Fruit fly (Drosophila melanogaster) whole organism, prepupa: ENCODE measurements around the gene CheB38b.

Experiments
- CG16779 ChIP-seq: fragments of 200-800 bp; sonication (Bioruptor generic); optimal IDR thresholded peaks from 3 replicates; lab custom pipeline; 2017; ENCODE audit warnings: missing biosample characterization, mild to moderate bottlenecking, missing genetic modification characterization
- CG34406 ChIP-seq: fragments of 200-800 bp; sonication (Bioruptor generic); optimal IDR thresholded peaks from 3 replicates; lab custom pipeline; 2016; ENCODE audit warnings: missing biosample characterization, missing genetic modification characterization
- CG6276 ChIP-seq: fragments of 200-800 bp; sonication (Bioruptor generic); optimal IDR thresholded peaks from 2 replicates; lab custom pipeline; 2017; ENCODE audit warnings: missing biosample characterization, mild to moderate bottlenecking, missing genetic modification characterization
- CG6792 ChIP-seq: fragments of 200-800 bp; sonication (Bioruptor generic); optimal IDR thresholded peaks from 3 replicates; lab custom pipeline; 2016; ENCODE audit warnings: missing biosample characterization, missing genetic modification characterization
- CG9139 ChIP-seq: fragments of 200-800 bp; sonication (Bioruptor generic); optimal IDR thresholded peaks from 3 replicates; lab custom pipeline; 2017; ENCODE audit warnings: missing biosample characterization, mild to moderate bottlenecking, missing genetic modification characterization
- Eip75B ChIP-seq: fragments of 200-800 bp; sonication (Bioruptor generic); optimal IDR thresholded peaks from 3 replicates; lab custom pipeline; 2016; ENCODE audit warnings: missing biosample characterization, missing genetic modification characterization
- Smox ChIP-seq: fragments of 200-800 bp; sonication (Bioruptor generic); optimal IDR thresholded peaks from 3 replicates; lab custom pipeline; 2016; ENCODE audit warnings: missing biosample characterization, missing genetic modification characterization
- achi ChIP-seq: fragments of 200-800 bp; sonication (Bioruptor generic); optimal IDR thresholded peaks from 3 replicates; lab custom pipeline; 2016; ENCODE audit warnings: missing biosample characterization, missing genetic modification characterization
- cyc ChIP-seq: fragments of 200-800 bp; sonication (Bioruptor generic); optimal IDR thresholded peaks from 3 replicates; lab custom pipeline; 2016; ENCODE audit warnings: missing biosample characterization, missing genetic modification characterization
- fkh ChIP-seq: fragments of 200-800 bp; sonication (Bioruptor generic); optimal IDR thresholded peaks from 3 replicates; lab custom pipeline; 2017; ENCODE audit warnings: missing biosample characterization, mild to moderate bottlenecking, missing genetic modification characterization, moderate library complexity
- pdm3 ChIP-seq: fragments of 200-800 bp; sonication (Bioruptor generic); optimal IDR thresholded peaks from 3 replicates; lab custom pipeline; 2016; ENCODE audit warnings: missing biosample characterization, missing genetic modification characterization
- spab ChIP-seq: fragments of 200-800 bp; sonication (Bioruptor generic); optimal IDR thresholded peaks from 2 replicates; lab custom pipeline; 2017; ENCODE audit warnings: missing biosample characterization, mild to moderate bottlenecking, missing genetic modification characterization, missing genetic modification reagents
- svp ChIP-seq: fragments of 200-800 bp; sonication (Bioruptor generic); peaks from one replicate; lab custom pipeline; 2016; ENCODE audit warnings: missing biosample characterization, missing genetic modification characterization

dm6 chr2L:20783908-20784307, 33.2 kb downstream of the CheB38b start:
- TF ChIP-seq achi: no peak
- TF ChIP-seq fkh (GFP tag; lab: Kevin White, UChicago): no peak
- no peak for TF ChIP-seq CG9139
- TF ChIP-seq cyc (GFP tag; lab: Kevin White, UChicago): no peak
- no peak for TF ChIP-seq spab (GFP tag; lab: Kevin White, UChicago)
- no peak for TF ChIP-seq CG16779 (tag; lab: Kevin White, UChicago)
- TF ChIP-seq Eip75B (GFP tag; lab: Kevin White, UChicago): no peak
- no peak for TF ChIP-seq svp (GFP tag; lab: Kevin White, UChicago)
- TF ChIP-seq pdm3 (GFP tag; lab: Kevin White, UChicago): no peak
- no peak for TF ChIP-seq CG6792 (GFP tag; lab: Kevin White, UChicago)
- no peak for TF ChIP-seq Smox
- TF ChIP-seq CG34406: no peak
- no peak for TF ChIP-seq CG6276 (GFP tag; lab: Kevin White, UChicago)
